Fruit fly (Drosophila melanogaster): ENCODE data around the gene Cluap1.

dm6 chrX:22546797-22547196 is 2.7 kb upstream of the Cluap1 start, which contains the start of gene CG17601:
- TF ChIP-seq tna (GFP tag; IDR thresholded peaks at IDR 0.05; ENCODE audit: partially characterized antibody), result no peak
- no peak for TF ChIP-seq bcd (GFP tag; optimal IDR thresholded peaks at IDR 0.05)
- TF ChIP-seq Hr51 (GFP tag; optimal IDR thresholded peaks at IDR 0.05), result no peak
- no peak for TF ChIP-seq sd (tag; optimal IDR thresholded peaks at IDR 0.05)
- no peak for TF ChIP-seq Six4 (GFP tag; optimal IDR thresholded peaks at IDR 0.05)
- no peak for TF ChIP-seq Dll (GFP tag; IDR thresholded peaks at IDR 0.05; ENCODE audit: partially characterized antibody)
- no peak for TF ChIP-seq zfh2 (GFP tag; optimal IDR thresholded peaks at IDR 0.05)
- no peak for TF ChIP-seq zen (tag; optimal IDR thresholded peaks at IDR 0.05)
- no peak for TF ChIP-seq CG17829 (tag; optimal IDR thresholded peaks at IDR 0.05)
- TF ChIP-seq HmgZ (tag; optimal IDR thresholded peaks at IDR 0.05), result no peak
- TF ChIP-seq disco-r (GFP tag; optimal IDR thresholded peaks at IDR 0.05), result no peak
- TF ChIP-seq dmrt11E (tag; optimal IDR thresholded peaks at IDR 0.05), result no peak
- no peak for TF ChIP-seq CG4730 (GFP tag; IDR thresholded peaks at IDR 0.05)

All from whole organism, embryonic.